Worm (Caenorhabditis elegans): Measurements from ENCODE around the gene C45G7.13.
A peak's percentile ranks its signal among the peaks of the same experiment; 100 is the strongest.

C45G7.13 gene

ce11 chrIV:2416738-2417137, 34.4 kb downstream of the C45G7.13 start:
- TF ChIP-seq mab-5 (tag; optimal IDR thresholded peaks at IDR 0.05), result no peak
- TF ChIP-seq nhr-2 (tag; optimal IDR thresholded peaks at IDR 0.05), result no peak
- TF ChIP-seq lsy-2 (tag; optimal IDR thresholded peaks at IDR 0.05), result no peak
- TF ChIP-seq flh-1 (GFP tag; optimal IDR thresholded peaks at IDR 0.05), result no peak
- TF ChIP-seq hlh-1 (tag; optimal IDR thresholded peaks at IDR 0.05), result no peak
- no peak for TF ChIP-seq snpc-4 (tag; optimal IDR thresholded peaks at IDR 0.05)
- TF ChIP-seq blmp-1 (tag; optimal IDR thresholded peaks at IDR 0.05), result no peak
- TF ChIP-seq ces-1 (GFP tag; optimal IDR thresholded peaks at IDR 0.05), result no peak
- TF ChIP-seq drap-1 (GFP tag; optimal IDR thresholded peaks at IDR 0.05), result no peak
- no peak for TF ChIP-seq lin-32 (GFP tag; optimal IDR thresholded peaks at IDR 0.05)
- no peak for TF ChIP-seq ham-2 (GFP tag; optimal IDR thresholded peaks at IDR 0.05)
- TF ChIP-seq nhr-28 (tag; optimal IDR thresholded peaks at IDR 0.05), result no peak
- TF ChIP-seq nhr-76 (tag; optimal IDR thresholded peaks at IDR 0.05), result no peak
- TF ChIP-seq mep-1 (tag; optimal IDR thresholded peaks at IDR 0.05), result no peak
- TF ChIP-seq M03D4.4 (tag; optimal IDR thresholded peaks at IDR 0.05), result no peak
- TF ChIP-seq unc-120 (tag; optimal IDR thresholded peaks at IDR 0.05; ENCODE audit: poor library complexity, severe bottlenecking), result no peak
- TF ChIP-seq sptf-1 (tag; optimal IDR thresholded peaks at IDR 0.05), result no peak
- no peak for TF ChIP-seq pha-4 (tag; optimal IDR thresholded peaks at IDR 0.05)
- no peak for TF ChIP-seq unc-62 (GFP tag; optimal IDR thresholded peaks at IDR 0.05)

DNA sequence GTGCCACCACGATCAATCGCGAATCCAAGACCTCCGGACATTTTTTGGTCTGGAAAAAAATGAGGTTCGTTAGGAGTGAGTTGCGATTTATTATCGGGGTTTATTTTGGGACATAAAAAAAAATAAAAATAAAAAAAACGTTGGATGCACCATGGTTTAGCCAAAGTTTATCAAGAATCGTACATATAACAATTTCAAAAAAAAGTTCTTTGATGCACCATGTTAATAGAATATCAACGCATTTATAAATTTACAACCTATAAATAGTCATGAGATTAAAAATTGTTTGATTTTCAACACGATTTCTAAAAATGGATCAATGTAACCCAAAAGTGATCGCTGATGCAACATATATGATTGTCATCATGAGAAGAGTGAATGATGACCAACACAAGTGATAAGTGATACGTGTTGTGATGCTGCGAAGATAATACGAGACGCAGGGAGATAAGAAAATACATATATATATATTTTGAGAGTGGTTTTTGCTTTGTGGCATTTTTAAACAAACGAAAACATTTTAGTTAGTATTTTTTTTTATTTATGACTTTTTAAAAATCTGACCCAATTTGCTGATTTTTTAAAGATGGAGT, 38.7 kb downstream of the C45G7.13 start, which contains the start of gene Y38F2AR.12:
Gene Y38F2AR.12, minus strand, starts transcription at position 51 of the 593 bp plus-strand sequence.
- no peak for TF ChIP-seq zip-8 (tag; optimal IDR thresholded peaks at IDR 0.05)
- no peak for TF ChIP-seq elt-3 (tag; optimal IDR thresholded peaks at IDR 0.05)
- TF ChIP-seq cnd-1 (tag; optimal IDR thresholded peaks at IDR 0.05), result no peak
- TF ChIP-seq ztf-11 (tag; optimal IDR thresholded peaks at IDR 0.05), result no peak
- TF ChIP-seq drap-1 (GFP tag; optimal IDR thresholded peaks at IDR 0.05), result no peak
- no peak for TF ChIP-seq ceh-43 (GFP tag; optimal IDR thresholded peaks at IDR 0.05)
- TF ChIP-seq flh-1 (GFP tag; optimal IDR thresholded peaks at IDR 0.05), result no peak
- no peak for TF ChIP-seq ceh-83 (GFP tag; optimal IDR thresholded peaks at IDR 0.05)
- no peak for TF ChIP-seq M03D4.4 (tag; optimal IDR thresholded peaks at IDR 0.05)
- no peak for TF ChIP-seq sem-2 (GFP tag; optimal IDR thresholded peaks at IDR 0.05)
- no peak for TF ChIP-seq tbx-8 (GFP tag; optimal IDR thresholded peaks at IDR 0.05)
- TF ChIP-seq unc-120 (tag; optimal IDR thresholded peaks at IDR 0.05; ENCODE audit: poor library complexity, severe bottlenecking), result no peak
- TF ChIP-seq nhr-237 (tag; optimal IDR thresholded peaks at IDR 0.05), result no peak
- TF ChIP-seq nhr-12 (tag; optimal IDR thresholded peaks at IDR 0.05), result no peak
- no peak for TF ChIP-seq elt-1 (tag; optimal IDR thresholded peaks at IDR 0.05; ENCODE audit: borderline replicate concordance, insufficient read depth)
- no peak for TF ChIP-seq mab-5 (tag; optimal IDR thresholded peaks at IDR 0.05)
- no peak for TF ChIP-seq nhr-2 (tag; optimal IDR thresholded peaks at IDR 0.05)
- no peak for TF ChIP-seq pha-4 (tag; optimal IDR thresholded peaks at IDR 0.05)
- no peak for TF ChIP-seq lin-13 (tag; optimal IDR thresholded peaks at IDR 0.05)

DNA sequence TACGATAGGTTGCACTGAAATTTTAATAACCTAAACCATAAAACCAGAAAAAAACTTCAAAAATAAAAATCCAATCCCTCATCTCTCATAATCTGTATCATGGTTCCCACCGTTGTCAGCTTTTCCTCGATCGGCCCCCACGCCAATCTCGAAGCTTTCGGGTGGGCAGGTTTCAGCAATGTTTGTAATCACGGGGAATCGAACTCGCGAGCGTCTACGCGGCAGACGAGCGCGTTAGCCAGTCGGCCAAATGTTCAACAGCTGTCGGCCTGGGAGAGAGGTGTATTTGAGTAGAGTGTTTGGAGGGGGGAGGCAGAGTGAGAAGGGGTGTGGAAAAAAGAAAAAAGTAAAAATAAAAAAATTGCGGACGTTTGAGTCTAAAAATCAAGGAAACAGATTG, 42.7 kb downstream of the C45G7.13 start:
- no peak for TF ChIP-seq nhr-76 (tag; optimal IDR thresholded peaks at IDR 0.05)
- peak; percentile 96 for TF ChIP-seq sptf-1 (tag; optimal IDR thresholded peaks at IDR 0.05)
- TF ChIP-seq tbx-8 (GFP tag; optimal IDR thresholded peaks at IDR 0.05), result peak; percentile 80
- TF ChIP-seq cnd-1 (tag; optimal IDR thresholded peaks at IDR 0.05), result peak; percentile 97
- TF ChIP-seq nhr-28 (tag; optimal IDR thresholded peaks at IDR 0.05), result peak; percentile 46
- TF ChIP-seq ceh-83 (GFP tag; optimal IDR thresholded peaks at IDR 0.05), result peak; percentile 95
- TF ChIP-seq sem-2 (GFP tag; optimal IDR thresholded peaks at IDR 0.05), result peak; percentile 90
- TF ChIP-seq ceh-39 (tag; optimal IDR thresholded peaks at IDR 0.05), result peak; percentile 34
- TF ChIP-seq blmp-1 (tag; optimal IDR thresholded peaks at IDR 0.05), result no peak
- TF ChIP-seq unc-120 (tag; optimal IDR thresholded peaks at IDR 0.05; ENCODE audit: poor library complexity, severe bottlenecking), result peak; percentile 83
- peak; percentile 42 for TF ChIP-seq pha-4 (tag; optimal IDR thresholded peaks at IDR 0.05)
- TF ChIP-seq mab-5 (tag; optimal IDR thresholded peaks at IDR 0.05), result peak; percentile 63
- TF ChIP-seq mls-2 (tag; optimal IDR thresholded peaks at IDR 0.05), result peak; percentile 95
- TF ChIP-seq nhr-12 (tag; optimal IDR thresholded peaks at IDR 0.05), result peak; percentile 46
- peak; percentile 98 for TF ChIP-seq lin-32 (GFP tag; optimal IDR thresholded peaks at IDR 0.05)
- peak; percentile 95 for TF ChIP-seq hlh-1 (tag; optimal IDR thresholded peaks at IDR 0.05)
- TF ChIP-seq elt-1 (tag; optimal IDR thresholded peaks at IDR 0.05; ENCODE audit: borderline replicate concordance, insufficient read depth), result no peak
- TF ChIP-seq nhr-237 (tag; optimal IDR thresholded peaks at IDR 0.05), result peak; percentile 51
- TF ChIP-seq zip-8 (tag; optimal IDR thresholded peaks at IDR 0.05), result no peak
- no peak for TF ChIP-seq nhr-2 (tag; optimal IDR thresholded peaks at IDR 0.05)
- TF ChIP-seq ztf-11 (tag; optimal IDR thresholded peaks at IDR 0.05), result peak; percentile 79
- no peak for TF ChIP-seq unc-39 (tag; optimal IDR thresholded peaks at IDR 0.05)
- TF ChIP-seq ceh-43 (GFP tag; optimal IDR thresholded peaks at IDR 0.05), result peak; percentile 89
- peak; percentile 65 for TF ChIP-seq unc-62 (GFP tag; optimal IDR thresholded peaks at IDR 0.05)
- peak; percentile 75 for TF ChIP-seq bed-3 (GFP tag; optimal IDR thresholded peaks at IDR 0.05)
- peak; percentile 40 for TF ChIP-seq ces-1 (GFP tag; optimal IDR thresholded peaks at IDR 0.05)
- TF ChIP-seq ham-2 (GFP tag; optimal IDR thresholded peaks at IDR 0.05), result peak; percentile 96
- peak; percentile 73 for TF ChIP-seq flh-1 (GFP tag; optimal IDR thresholded peaks at IDR 0.05)
- TF ChIP-seq lsy-2 (tag; optimal IDR thresholded peaks at IDR 0.05), result peak; percentile 65
- TF ChIP-seq drap-1 (GFP tag; optimal IDR thresholded peaks at IDR 0.05), result peak; percentile 95
- TF ChIP-seq elt-3 (tag; optimal IDR thresholded peaks at IDR 0.05), result no peak
- peak; percentile 95 for TF ChIP-seq M03D4.4 (tag; optimal IDR thresholded peaks at IDR 0.05)
- peak; percentile 61 for TF ChIP-seq lin-13 (tag; optimal IDR thresholded peaks at IDR 0.05)
- peak; percentile 72 for TF ChIP-seq mep-1 (tag; optimal IDR thresholded peaks at IDR 0.05)
- no peak for TF ChIP-seq snpc-4 (tag; optimal IDR thresholded peaks at IDR 0.05)

Measured in whole organism, mixed stage, embryonic.